Fruit fly (Drosophila melanogaster) whole organism, larva: Measurements from ENCODE around the gene spn-A.

Source experiments
- noc ChIP-seq: fragments of 200-800 bp; sonication (Bioruptor generic); optimal IDR thresholded peaks from 3 replicates; lab custom pipeline; 2019; ENCODE audit warnings: missing biosample characterization, mild to moderate bottlenecking, missing genetic modification characterization, moderate library complexity

spn-A gene

DNA sequence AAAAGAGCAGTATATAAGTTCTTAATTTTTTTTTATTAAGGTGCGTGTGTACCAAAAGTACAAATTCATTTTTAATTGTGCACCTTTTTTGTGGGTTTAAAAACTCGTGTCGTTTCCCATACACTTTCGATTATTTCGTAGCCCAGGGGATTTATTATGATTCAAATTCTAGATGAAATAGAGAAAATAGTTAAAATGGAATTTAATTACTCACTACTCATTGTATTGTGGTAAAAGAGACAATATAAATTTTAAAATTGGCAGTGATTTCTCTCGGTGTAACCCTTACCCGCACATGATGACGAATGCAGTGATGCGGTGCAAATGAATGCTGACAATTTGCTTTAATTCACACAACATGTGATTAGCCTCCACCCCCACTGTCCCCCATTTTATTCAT is 27.4 kb upstream of the spn-A start:
- TF ChIP-seq noc = no peak

DNA sequence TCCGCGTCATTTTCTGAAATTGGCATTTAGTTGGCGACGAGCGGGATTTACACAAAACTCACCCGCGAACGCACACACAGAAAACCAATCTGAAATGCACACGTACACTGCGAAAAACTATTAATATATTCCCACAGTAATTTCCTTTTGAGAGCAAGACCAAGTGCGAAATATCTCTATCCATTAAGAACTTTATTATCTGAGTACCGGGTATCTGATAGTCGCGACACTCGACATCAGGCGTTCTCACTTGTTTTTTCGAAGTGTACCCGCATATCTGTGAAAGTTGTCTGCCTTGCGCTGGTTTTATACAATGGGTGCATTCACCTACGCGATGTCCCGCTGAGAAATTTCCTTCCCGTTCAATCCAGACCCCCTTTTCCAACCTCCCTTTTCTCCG is 20.3 kb upstream of the spn-A start:
- TF ChIP-seq noc = no peak

DNA sequence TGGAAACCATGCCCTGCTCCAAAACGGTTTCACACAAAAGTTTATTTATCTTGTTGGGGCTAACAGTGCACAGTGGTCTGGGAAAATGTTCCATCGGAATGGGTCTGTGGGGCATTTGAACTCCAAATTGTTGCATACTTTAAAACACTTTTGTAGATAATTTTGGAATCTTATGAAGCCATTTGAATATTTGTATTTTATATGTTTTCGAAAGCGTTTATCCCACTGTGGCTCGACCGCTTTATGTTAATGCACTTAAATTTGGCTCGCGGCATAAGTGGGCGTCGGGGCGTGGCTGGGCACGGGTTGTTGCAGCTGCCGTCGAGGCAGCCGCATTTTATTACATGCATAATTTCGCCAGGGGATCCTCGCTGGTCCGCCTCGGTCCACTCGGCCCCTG is 16.0 kb upstream of the spn-A start:
- TF ChIP-seq noc = no peak

DNA sequence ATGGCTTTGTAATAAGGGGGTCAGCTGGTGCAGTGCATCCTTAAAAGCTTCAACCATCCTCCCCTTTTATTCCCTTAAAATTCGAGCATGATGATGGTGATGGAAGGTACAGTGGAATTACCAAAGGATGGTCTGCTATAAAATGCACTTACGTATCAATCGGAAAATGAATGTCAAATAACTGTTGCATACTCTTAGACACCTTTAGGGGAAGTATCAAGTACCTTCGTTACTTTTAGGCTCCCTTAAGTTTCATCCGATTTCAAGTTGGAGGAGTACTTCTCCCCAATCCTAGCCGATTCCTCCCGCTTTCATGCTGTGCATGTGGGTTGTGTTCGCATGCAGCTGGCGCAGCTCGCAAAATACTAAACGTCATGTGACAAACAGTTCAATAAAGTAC is 14.4 kb upstream of the spn-A start:
- TF ChIP-seq noc = no peak

DNA sequence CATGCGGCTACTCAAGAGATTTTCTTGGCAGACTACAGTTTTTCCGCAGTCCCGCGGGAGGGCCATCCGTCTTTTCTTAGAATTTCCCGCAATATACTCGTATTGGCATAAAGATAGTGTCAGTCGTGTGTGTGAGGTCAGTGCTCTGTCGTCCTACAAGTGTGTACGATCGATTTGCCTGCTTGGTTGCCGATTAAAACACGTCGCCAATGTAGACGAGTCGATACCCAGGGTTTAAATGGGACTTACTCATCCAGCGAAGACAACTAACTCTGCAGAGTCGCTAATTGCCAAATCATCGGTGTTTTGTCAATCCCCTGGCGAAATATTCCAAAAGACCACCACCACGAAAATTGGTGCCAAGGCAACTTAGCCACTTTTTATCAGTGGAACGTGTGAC is 10.2 kb upstream of the spn-A start:
- no peak for TF ChIP-seq noc

DNA sequence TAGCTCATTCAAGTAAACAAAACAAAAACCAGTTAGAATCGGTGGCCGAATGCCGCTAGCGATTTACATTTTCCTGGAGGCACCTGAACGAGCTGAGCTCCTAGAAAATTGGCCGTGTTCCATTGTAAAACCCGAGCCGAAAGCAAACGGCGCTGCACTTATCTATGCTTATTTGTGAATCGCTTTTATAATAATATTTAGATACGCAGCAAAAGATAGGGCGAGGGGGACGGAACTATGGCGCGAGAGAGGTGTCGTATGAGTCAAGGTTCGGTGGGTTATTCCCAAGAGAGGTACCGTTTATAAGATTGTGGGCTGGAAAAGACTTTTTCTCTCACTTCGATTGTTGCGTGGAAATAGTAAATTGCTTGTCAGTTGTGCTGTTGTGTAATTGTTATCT is 7.9 kb upstream of the spn-A start:
- TF ChIP-seq noc = no peak

DNA sequence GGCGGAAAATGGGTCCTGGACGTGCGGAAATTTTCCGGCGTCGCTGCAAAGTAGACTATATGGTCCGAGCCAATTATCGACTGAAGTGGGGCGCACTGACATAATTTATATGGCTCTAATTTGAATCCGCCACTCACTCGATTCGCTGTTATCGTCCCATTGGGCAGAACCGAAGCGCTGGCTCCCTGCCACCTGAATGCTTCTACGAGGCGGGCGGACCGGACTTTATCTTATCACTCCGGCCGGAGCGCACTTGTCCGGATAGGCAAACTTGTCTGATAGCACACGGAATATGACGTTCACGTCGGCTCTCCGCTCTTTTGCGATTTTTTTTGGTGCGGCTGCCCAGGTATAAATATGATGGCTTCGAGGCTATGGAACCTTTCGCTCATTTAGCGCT is 6.7 kb upstream of the spn-A start:
- peak; percentile 65 for TF ChIP-seq noc

DNA sequence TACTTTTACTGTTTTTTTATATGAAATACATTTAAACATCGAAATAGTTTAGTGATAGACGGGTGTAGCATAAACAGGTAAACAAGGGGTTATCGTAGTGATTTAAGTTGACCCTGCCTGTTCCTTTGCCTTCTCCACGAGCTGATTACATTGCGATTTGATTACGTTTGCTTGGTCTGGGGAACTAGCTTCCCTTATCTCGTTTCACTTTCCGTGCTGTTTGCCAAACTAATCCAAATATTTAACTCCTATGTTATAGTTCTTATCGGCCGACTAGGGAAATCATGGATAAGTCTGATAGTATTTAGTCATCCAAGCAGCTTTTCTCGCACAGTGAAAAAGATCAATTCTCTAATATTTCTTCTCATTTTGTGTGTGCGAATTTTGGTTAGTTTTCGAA is 6.1 kb upstream of the spn-A start:
- no peak for TF ChIP-seq noc

DNA sequence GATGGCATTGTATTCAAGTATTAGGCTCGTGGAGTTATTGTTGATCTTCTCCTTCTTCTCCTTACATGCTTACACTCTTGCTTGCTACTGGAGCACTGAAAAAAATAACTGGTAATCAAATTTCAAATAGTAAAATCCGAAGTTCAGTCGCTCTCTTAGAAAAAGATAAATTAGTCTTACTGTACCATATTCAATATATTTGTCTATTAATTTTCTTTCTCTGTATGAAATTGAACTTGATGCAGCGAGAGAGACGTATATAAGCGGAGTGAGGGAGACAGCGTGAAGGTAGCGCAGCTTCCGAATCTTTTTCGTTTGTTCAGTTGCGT is 5.3 kb upstream of the spn-A start:
- peak; percentile 56 for TF ChIP-seq noc

DNA sequence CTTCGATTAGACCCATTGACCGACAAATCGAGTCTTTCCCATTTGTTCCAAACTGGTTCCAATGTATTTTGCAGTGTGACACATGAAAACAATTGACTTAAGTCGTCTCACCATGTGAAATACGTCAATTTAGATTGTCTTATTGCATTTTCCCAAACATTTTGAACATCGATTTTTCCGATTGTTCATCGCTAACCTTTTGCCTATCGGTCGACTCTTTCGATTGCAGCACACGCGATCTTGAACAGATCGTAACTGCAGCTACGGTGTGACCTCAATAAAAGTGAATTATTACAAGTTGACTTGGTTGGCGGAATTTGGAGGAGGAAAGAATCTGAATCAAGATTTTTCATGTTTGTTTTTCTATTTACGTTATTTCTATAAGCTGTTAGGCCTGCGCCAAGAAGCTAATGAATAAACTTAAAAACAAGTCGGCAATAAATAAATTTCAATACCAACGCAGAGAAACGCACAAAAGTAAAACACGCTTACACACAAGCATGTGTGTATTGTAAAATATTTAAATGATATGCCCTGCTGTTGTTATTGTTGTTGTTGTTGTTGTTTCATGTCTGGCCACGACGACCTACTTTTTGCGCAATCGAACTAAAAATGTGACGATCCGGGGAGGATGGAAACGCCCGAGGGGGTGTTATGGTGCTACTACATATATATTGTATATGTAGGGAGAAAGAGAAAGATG is 4.8 kb upstream of the spn-A start:
- TF ChIP-seq noc = no peak

DNA sequence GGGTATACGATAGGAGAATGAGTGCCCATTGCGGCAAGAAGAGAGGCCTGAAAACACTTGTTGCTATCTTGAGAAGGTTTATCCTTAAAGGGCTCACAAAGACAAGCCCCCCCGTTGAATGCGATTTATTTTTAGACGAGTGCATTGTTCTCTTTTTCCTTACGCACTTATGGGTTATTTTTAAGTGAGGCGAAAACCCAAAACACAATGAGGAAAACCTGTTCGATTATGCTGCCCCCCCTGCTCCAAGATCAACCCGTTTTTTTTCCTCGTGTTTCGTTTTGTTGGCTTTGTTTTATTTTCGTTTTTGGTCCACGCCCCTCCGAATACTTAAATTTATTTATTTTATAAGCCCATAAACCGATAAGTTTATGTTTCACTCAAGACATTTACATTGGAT is 4.1 kb upstream of the spn-A start:
- no peak for TF ChIP-seq noc

DNA sequence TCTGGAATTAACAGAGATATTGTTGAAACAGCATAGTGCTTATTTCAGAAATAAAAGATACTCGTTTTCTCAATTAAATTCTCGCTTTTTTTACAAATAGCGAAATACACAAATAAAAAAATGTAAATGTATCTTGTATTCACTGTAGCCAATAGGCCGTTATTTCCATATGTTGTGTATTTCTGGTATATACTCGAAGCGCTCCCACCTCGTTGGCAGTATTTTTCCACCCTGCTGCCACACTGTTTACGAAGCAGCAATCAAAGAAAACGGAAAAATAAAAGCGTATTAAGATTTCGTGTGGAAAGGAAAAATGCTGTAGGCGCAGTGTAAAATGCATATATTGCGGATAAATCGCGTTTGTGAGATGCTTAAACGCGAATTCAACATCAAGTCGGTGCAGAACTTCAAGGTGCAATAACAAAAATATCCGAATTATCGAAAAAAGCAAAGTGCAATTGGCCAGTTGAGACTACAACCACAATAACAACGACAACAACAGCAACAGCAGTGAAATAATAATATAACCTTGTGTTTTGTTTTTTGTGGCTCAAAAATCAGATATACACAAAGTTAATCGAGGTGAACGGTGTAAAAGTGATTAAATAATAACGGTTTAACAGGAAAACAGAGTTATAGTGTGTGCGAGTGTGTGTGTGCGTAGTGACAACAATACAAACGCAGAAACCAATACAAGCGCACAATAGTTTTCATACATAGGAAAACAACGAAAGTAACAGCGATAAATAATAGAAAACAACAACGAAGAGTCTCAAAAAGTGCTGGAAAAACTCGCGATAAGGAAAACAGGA is 2.4 kb upstream of the spn-A start, which contains the start of gene sima:
Gene sima, plus strand, starts transcription at position 255 of the 812 bp plus-strand sequence.
- TF ChIP-seq noc = no peak

DNA sequence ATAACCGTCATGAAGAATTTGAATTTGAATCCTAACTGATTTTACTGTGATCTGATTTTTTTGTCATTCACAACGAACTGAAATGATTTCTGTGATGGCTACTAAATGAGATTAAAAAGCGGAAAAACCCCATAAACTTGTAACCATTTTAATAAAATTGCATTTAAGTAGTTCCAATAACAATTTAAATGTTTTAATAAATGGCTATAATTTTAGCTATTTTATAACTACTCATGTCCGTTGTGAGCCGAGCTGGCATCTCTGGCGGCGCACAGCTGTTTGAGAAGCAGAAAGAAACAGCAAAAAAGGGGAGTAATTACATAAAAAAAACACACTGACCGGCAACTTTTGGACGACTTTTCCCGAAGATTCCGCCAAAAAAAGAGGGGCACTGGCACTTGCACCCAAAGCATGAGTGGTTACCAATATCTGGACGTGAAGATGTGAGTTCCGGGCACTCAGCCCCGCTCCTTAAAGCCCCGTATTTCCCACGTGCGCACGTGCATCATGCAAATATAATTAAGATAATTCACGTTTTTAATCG is 827 bp upstream of the spn-A start, which contains the start of the genes CG7950 and Rpp14a:
Gene CG7950, plus strand, starts transcription at position 268 of the 544 bp plus-strand sequence.
Gene Rpp14a, plus strand, starts transcription at position 268 of the 544 bp plus-strand sequence.
- peak; percentile 69 for TF ChIP-seq noc

DNA sequence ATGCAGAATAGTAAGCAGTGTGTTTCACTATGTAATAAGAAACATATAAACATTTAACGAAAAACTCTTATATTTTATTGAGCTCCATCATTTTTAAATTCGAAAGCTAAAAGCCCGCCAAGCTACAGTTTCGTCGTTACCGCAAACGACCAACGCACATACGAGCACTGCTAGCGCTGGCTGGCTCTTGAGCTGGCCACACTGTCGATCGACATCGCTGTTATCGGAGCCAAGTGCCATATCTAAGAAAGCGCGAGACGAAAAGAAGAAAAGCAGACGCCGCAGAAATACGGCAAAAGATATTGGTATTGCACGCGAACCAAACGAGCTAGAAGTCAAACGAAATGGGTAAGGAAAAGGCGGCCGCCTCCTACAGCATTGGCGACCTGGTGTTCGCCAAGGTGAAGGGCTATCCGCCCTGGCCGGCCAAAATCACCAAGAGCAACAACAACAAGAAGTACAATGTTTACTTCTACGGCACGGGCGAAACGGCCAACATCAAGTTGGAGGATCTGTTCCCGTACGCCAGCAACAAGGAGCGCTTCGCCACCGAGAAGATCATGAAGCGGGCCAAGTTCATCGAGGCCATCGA is 3.3 kb downstream of the spn-A start, which contains the start of gene Jasper:
Gene Jasper, plus strand, starts transcription at position 60 of the 592 bp plus-strand sequence.
- no peak for TF ChIP-seq noc

DNA sequence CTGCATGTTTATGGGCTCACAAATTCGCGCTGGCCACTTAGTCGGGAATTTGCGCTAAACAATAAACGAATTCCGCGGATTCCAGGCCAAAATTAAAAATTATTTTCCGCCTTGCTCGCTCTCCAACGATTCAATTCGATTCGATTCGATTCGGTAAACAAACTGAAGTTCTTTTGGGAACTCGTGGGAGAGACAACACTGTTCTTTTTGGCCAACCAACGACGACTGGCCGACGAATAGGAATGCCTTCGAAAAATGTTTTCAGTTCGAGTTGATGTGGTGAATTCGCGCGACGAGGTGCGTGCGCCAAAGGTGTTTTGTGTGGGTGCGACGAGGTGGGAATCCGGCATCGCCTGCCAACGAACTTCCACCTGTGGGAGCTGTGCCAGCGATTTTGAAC is 3.9 kb downstream of the spn-A start, which contains the start of gene CG15528:
Gene CG15528, minus strand, starts transcription at position 180 of the 400 bp plus-strand sequence.
- TF ChIP-seq noc = no peak

DNA sequence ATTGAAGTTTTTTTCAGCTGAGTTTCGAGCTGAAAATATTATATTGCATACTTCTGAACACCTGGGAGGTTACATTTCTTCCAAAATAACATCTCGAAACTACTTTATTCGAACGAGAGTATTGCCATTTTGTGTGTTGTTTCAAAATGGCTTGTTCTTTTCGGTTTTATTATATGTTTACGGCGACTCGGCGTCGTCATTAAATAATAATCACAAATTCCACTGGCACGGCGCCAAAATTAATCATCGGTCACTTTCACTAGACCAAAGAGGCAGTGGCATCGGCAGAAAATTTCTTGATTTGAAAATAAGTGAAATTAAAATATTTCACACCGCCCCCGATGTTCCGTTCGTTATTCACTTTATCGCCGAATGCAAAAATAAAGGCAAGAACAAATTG is 5.4 kb downstream of the spn-A start:
- TF ChIP-seq noc = no peak
